Worm (Caenorhabditis elegans) whole organism, mixed stage, embryonic: ENCODE results near the gene B0432.1.
A peak's percentile ranks its signal among the peaks of the same experiment; 100 is the strongest.

Experiments used
- M03D4.4 ChIP-seq: sonication (generic microtip); optimal IDR thresholded peaks from 2 replicates; lab custom pipeline; 2017; ENCODE audit warnings: mild to moderate bottlenecking, missing genetic modification characterization, missing compliant biosample characterization
- bed-3 ChIP-seq: fragments of 200-800 bp; sonication (Bioruptor generic); optimal IDR thresholded peaks from 3 replicates; lab custom pipeline; 2018; ENCODE audit warnings: mild to moderate bottlenecking, missing genetic modification characterization, moderate library complexity, missing compliant biosample characterization
- blmp-1 ChIP-seq: fragments of 150-350 bp; optimal IDR thresholded peaks from 2 replicates; lab custom pipeline; 2014; ENCODE audit warnings: missing biosample characterization, missing genetic modification characterization
- ceh-39 ChIP-seq: fragments of 150-350 bp; optimal IDR thresholded peaks from 2 replicates; lab custom pipeline; 2014; ENCODE audit warnings: missing biosample characterization, missing genetic modification characterization
- ceh-43 ChIP-seq: fragments of 200-800 bp; sonication (Bioruptor generic); optimal IDR thresholded peaks from 2 replicates; lab custom pipeline; 2018; ENCODE audit warnings: mild to moderate bottlenecking, missing genetic modification characterization, moderate library complexity, missing compliant biosample characterization
- ceh-83 ChIP-seq: fragments of 200-800 bp; sonication (Bioruptor generic); optimal IDR thresholded peaks from 2 replicates; lab custom pipeline; 2018; ENCODE audit warnings: mild to moderate bottlenecking, missing genetic modification characterization, missing compliant biosample characterization
- ces-1 ChIP-seq: fragments of 150-350 bp; optimal IDR thresholded peaks from 2 replicates; lab custom pipeline; 2014; ENCODE audit warnings: missing biosample characterization, missing genetic modification reagents, missing genetic modification characterization
- cnd-1 ChIP-seq: fragments of 200-800 bp; sonication (Bioruptor generic); optimal IDR thresholded peaks from 2 replicates; lab custom pipeline; 2018; ENCODE audit warnings: mild to moderate bottlenecking, missing genetic modification characterization, missing compliant biosample characterization
- drap-1 ChIP-seq: fragments of 200-800 bp; sonication (Bioruptor generic); optimal IDR thresholded peaks from 3 replicates; lab custom pipeline; 2018; ENCODE audit warnings: mild to moderate bottlenecking, missing genetic modification characterization, missing compliant biosample characterization
- elt-1 ChIP-seq: sonication (generic microtip); optimal IDR thresholded peaks from 2 replicates; lab custom pipeline; 2017; ENCODE audit warnings: missing genetic modification characterization, mild to moderate bottlenecking, missing compliant biosample characterization, antibody characterized with exemption, moderate library complexity, borderline replicate concordance; ENCODE audit not compliant: insufficient read depth
- elt-3 ChIP-seq: fragments of 150-350 bp; optimal IDR thresholded peaks from 2 replicates; lab custom pipeline; 2014; ENCODE audit warnings: missing biosample characterization, missing genetic modification characterization
- flh-1 ChIP-seq: fragments of 200-800 bp; sonication (Bioruptor generic); optimal IDR thresholded peaks from 2 replicates; lab custom pipeline; 2018; ENCODE audit warnings: mild to moderate bottlenecking, missing genetic modification characterization, moderate library complexity, missing compliant biosample characterization
- ham-2 ChIP-seq: fragments of 200-800 bp; sonication (Bioruptor generic); optimal IDR thresholded peaks from 2 replicates; lab custom pipeline; 2018; ENCODE audit warnings: mild to moderate bottlenecking, missing genetic modification characterization, missing compliant biosample characterization
- hlh-1 ChIP-seq: fragments of 150-350 bp; optimal IDR thresholded peaks from 2 replicates; lab custom pipeline; 2014; ENCODE audit warnings: missing biosample characterization, missing genetic modification reagents, missing genetic modification characterization
- lin-13 ChIP-seq: fragments of 150-350 bp; optimal IDR thresholded peaks from 2 replicates; lab custom pipeline; 2014; ENCODE audit warnings: missing biosample characterization, missing genetic modification characterization
- lin-32 ChIP-seq: fragments of 200-800 bp; sonication (Bioruptor generic); optimal IDR thresholded peaks from 2 replicates; lab custom pipeline; 2018; ENCODE audit warnings: mild to moderate bottlenecking, missing genetic modification characterization, missing compliant biosample characterization
- lsy-2 ChIP-seq: fragments of 150-350 bp; optimal IDR thresholded peaks from 2 replicates; lab custom pipeline; 2014; ENCODE audit warnings: missing biosample characterization, missing genetic modification characterization
- mab-5 ChIP-seq: fragments of 150-350 bp; optimal IDR thresholded peaks from 2 replicates; lab custom pipeline; 2014; ENCODE audit warnings: missing biosample characterization, missing genetic modification characterization
- mep-1 ChIP-seq: fragments of 150-350 bp; optimal IDR thresholded peaks from 2 replicates; lab custom pipeline; 2017; ENCODE audit warnings: missing biosample characterization, missing genetic modification reagents, missing genetic modification characterization, inconsistent platforms
- mls-2 ChIP-seq: sonication (generic microtip); optimal IDR thresholded peaks from 2 replicates; lab custom pipeline; 2016; ENCODE audit warnings: mild to moderate bottlenecking, missing genetic modification characterization, moderate library complexity, missing compliant biosample characterization
- nhr-12 ChIP-seq: fragments of 150-350 bp; optimal IDR thresholded peaks from 2 replicates; lab custom pipeline; 2014; ENCODE audit warnings: missing biosample characterization, missing genetic modification characterization
- nhr-2 ChIP-seq: fragments of 150-350 bp; optimal IDR thresholded peaks from 2 replicates; lab custom pipeline; 2014; ENCODE audit warnings: missing biosample characterization, missing genetic modification characterization
- nhr-237 ChIP-seq: fragments of 150-350 bp; optimal IDR thresholded peaks from 2 replicates; lab custom pipeline; 2014; ENCODE audit warnings: missing biosample characterization, missing genetic modification characterization
- nhr-28 ChIP-seq: fragments of 150-350 bp; optimal IDR thresholded peaks from 2 replicates; lab custom pipeline; 2014; ENCODE audit warnings: missing biosample characterization, missing genetic modification characterization
- nhr-76 ChIP-seq: sonication (generic microtip); optimal IDR thresholded peaks from 2 replicates; lab custom pipeline; 2017; ENCODE audit warnings: missing biosample characterization, missing genetic modification characterization
- pha-4 ChIP-seq: fragments of 150-350 bp; optimal IDR thresholded peaks from 2 replicates; lab custom pipeline; 2018; ENCODE audit warnings: missing biosample characterization, missing genetic modification reagents, missing genetic modification characterization
- sem-2 ChIP-seq: fragments of 200-800 bp; sonication (Bioruptor generic); optimal IDR thresholded peaks from 2 replicates; lab custom pipeline; 2018; ENCODE audit warnings: mild to moderate bottlenecking, missing genetic modification characterization, missing compliant biosample characterization
- snpc-4 ChIP-seq: fragments of 150-350 bp; optimal IDR thresholded peaks from 2 replicates; lab custom pipeline; 2014; ENCODE audit warnings: missing biosample characterization, missing genetic modification characterization
- sptf-1 ChIP-seq: sonication (generic microtip); optimal IDR thresholded peaks from 2 replicates; lab custom pipeline; 2017; ENCODE audit warnings: mild to moderate bottlenecking, missing genetic modification characterization, moderate library complexity, missing compliant biosample characterization
- tbx-8 ChIP-seq: fragments of 200-800 bp; sonication (Bioruptor generic); optimal IDR thresholded peaks from 2 replicates; lab custom pipeline; 2018; ENCODE audit warnings: mild to moderate bottlenecking, missing genetic modification characterization, moderate library complexity, missing compliant biosample characterization
- unc-120 ChIP-seq: sonication (generic microtip); optimal IDR thresholded peaks from 2 replicates; lab custom pipeline; 2017; ENCODE audit warnings: missing genetic modification characterization, missing compliant biosample characterization; ENCODE audit not compliant: poor library complexity, severe bottlenecking
- unc-39 ChIP-seq: fragments of 150-350 bp; optimal IDR thresholded peaks from 2 replicates; lab custom pipeline; 2014; ENCODE audit warnings: missing biosample characterization, missing genetic modification characterization
- unc-62 ChIP-seq: fragments of 150-350 bp; optimal IDR thresholded peaks from 2 replicates; lab custom pipeline; 2014; ENCODE audit warnings: missing biosample characterization, missing genetic modification reagents, missing genetic modification characterization
- zip-8 ChIP-seq: fragments of 150-350 bp; optimal IDR thresholded peaks from 2 replicates; lab custom pipeline; 2014; ENCODE audit warnings: missing biosample characterization, missing genetic modification characterization
- ztf-11 ChIP-seq: fragments of 150-350 bp; optimal IDR thresholded peaks from 2 replicates; lab custom pipeline; 2014; ENCODE audit warnings: missing biosample characterization, missing genetic modification characterization

Gene B0432.1

ce11 chrII:296911-297440 is at the start of gene B0432.1, which contains the start of gene clec-117:
TSS of gene B0432.1 (plus strand) at chrII:297390.
TSS of gene clec-117 (minus strand) at chrII:297011.
- no peak for TF ChIP-seq mab-5 (tag; lab: Kevin White, UChicago)
- no peak for TF ChIP-seq mls-2 (tag; lab: Kevin White, UChicago)
- no peak for TF ChIP-seq nhr-28 (tag; lab: Kevin White, UChicago)
- no peak for TF ChIP-seq ceh-83 (GFP tag; lab: Kevin White, UChicago)
- no peak for TF ChIP-seq mep-1 (tag; lab: Kevin White, UChicago)
- TF ChIP-seq ham-2 (GFP tag; lab: Kevin White, UChicago), result no peak
- TF ChIP-seq nhr-237 (tag; lab: Kevin White, UChicago), result no peak

ce11 chrII:247736-248135 is 49.5 kb upstream of the B0432.1 start:
- TF ChIP-seq nhr-2 (tag; lab: Kevin White, UChicago) (no peak), hlh-1 (no peak), lin-32 (GFP tag; lab: Kevin White, UChicago) (no peak), ceh-43 (GFP tag; lab: Kevin White, UChicago) (no peak), ceh-39 (no peak), M03D4.4 (no peak), elt-3 (tag; lab: Kevin White, UChicago) (no peak), ztf-11 (no peak), lin-13 (tag; lab: Kevin White, UChicago) (no peak), unc-39 (tag; lab: Kevin White, UChicago) (no peak), bed-3 (GFP tag; lab: Kevin White, UChicago) (no peak), cnd-1 (tag; lab: Kevin White, UChicago) (no peak), mab-5 (tag; lab: Kevin White, UChicago) (no peak), sptf-1 (tag; lab: Kevin White, UChicago) (no peak)

DNA sequence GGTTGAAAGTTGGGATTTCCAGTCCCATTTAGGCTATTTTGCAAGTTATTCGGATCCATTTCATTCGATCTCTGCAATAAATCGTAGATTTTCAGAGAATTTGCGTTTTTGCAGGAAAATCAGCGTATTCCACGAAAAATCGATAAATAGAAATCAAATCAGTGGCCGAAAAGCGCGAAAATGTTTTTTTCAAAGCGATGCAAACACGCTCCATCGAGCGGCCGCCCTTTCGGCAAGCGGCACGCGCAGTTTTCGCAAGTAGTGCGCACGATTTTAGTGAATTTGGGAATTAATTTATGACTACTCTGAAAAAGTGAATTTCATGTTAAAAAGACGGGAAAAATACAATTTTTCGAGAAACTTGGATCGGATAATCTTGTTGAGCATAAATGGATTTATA is 42.1 kb upstream of the B0432.1 start:
- TF ChIP-seq lin-32 (GFP tag; lab: Kevin White, UChicago), result peak; percentile 65
- TF ChIP-seq nhr-28 (tag; lab: Kevin White, UChicago), result peak; percentile 44
- peak; percentile 90 for TF ChIP-seq nhr-237 (tag; lab: Kevin White, UChicago)
- TF ChIP-seq elt-3 (tag; lab: Kevin White, UChicago), result no peak
- TF ChIP-seq bed-3 (GFP tag; lab: Kevin White, UChicago), result peak; percentile 43
- peak; percentile 62 for TF ChIP-seq unc-39 (tag; lab: Kevin White, UChicago)
- peak; percentile 87 for TF ChIP-seq cnd-1 (tag; lab: Kevin White, UChicago)
- TF ChIP-seq drap-1 (GFP tag; lab: Kevin White, UChicago), result peak; percentile 87
- TF ChIP-seq tbx-8 (GFP tag; lab: Kevin White, UChicago), result peak; percentile 68
- TF ChIP-seq ceh-83 (GFP tag; lab: Kevin White, UChicago), result peak; percentile 48
- TF ChIP-seq unc-62, result peak; percentile 50
- TF ChIP-seq ceh-43 (GFP tag; lab: Kevin White, UChicago), result peak; percentile 79
- TF ChIP-seq flh-1 (GFP tag; lab: Kevin White, UChicago), result peak; percentile 39
- TF ChIP-seq nhr-2 (tag; lab: Kevin White, UChicago), result peak; percentile 57
- peak; percentile 62 for TF ChIP-seq blmp-1 (tag; lab: Kevin White, UChicago)
- TF ChIP-seq lsy-2, result peak; percentile 83
- no peak for TF ChIP-seq elt-1 (tag; lab: Kevin White, UChicago)
- TF ChIP-seq M03D4.4, result peak; percentile 83
- TF ChIP-seq ztf-11, result peak; percentile 80
- peak; percentile 85 for TF ChIP-seq ceh-39
- peak; percentile 74 for TF ChIP-seq ham-2 (GFP tag; lab: Kevin White, UChicago)
- peak; percentile 46 for TF ChIP-seq mab-5 (tag; lab: Kevin White, UChicago)
- TF ChIP-seq ces-1 (GFP tag; lab: Kevin White, UChicago), result peak; percentile 98
- TF ChIP-seq unc-120, result peak; percentile 76
- peak; percentile 72 for TF ChIP-seq nhr-76 (tag; lab: Kevin White, UChicago)
- no peak for TF ChIP-seq zip-8 (tag; lab: Kevin White, UChicago)
- peak; percentile 74 for TF ChIP-seq nhr-12 (tag; lab: Kevin White, UChicago)
- peak; percentile 17 for TF ChIP-seq sem-2
- peak; percentile 88 for TF ChIP-seq mls-2 (tag; lab: Kevin White, UChicago)
- no peak for TF ChIP-seq snpc-4 (tag; lab: Kevin White, UChicago)
- TF ChIP-seq sptf-1 (tag; lab: Kevin White, UChicago), result peak; percentile 93
- TF ChIP-seq lin-13 (tag; lab: Kevin White, UChicago), result peak; percentile 90
- peak; percentile 84 for TF ChIP-seq pha-4 (tag; lab: Kevin White, UChicago)
- peak; percentile 97 for TF ChIP-seq mep-1 (tag; lab: Kevin White, UChicago)
- peak; percentile 87 for TF ChIP-seq hlh-1
